Worm (Caenorhabditis elegans) whole organism, young adult: ENCODE results near the gene Y32F6A.5.
A peak's percentile ranks its signal among the peaks of the same experiment; 100 is the strongest.

Source experiments
- C17E4.6 ChIP-seq: fragments of 200-800 bp; sonication (Bioruptor generic); IDR thresholded peaks from 2 replicates; pipeline ENCODE4 v1.3.6; 2022; ENCODE audit warnings: missing genetic modification reagents, missing genetic modification characterization, missing compliant biosample characterization
- bed-1 ChIP-seq: fragments of 200-800 bp; sonication (Bioruptor generic); IDR thresholded peaks from 2 replicates; pipeline ENCODE4 v1.3.6; 2022; ENCODE audit warnings: missing genetic modification reagents, missing genetic modification characterization, missing compliant biosample characterization
- nhr-80 ChIP-seq: sonication (generic microtip); optimal IDR thresholded peaks from 2 replicates; lab custom pipeline; 2016; ENCODE audit warnings: missing genetic modification characterization, missing compliant biosample characterization

- TF ChIP-seq bed-1 (GFP tag; lab: Robert Waterston, UW) (no peak), nhr-80 (tag; lab: Kevin White, UChicago) (peak; percentile 93), C17E4.6 (GFP tag; lab: Robert Waterston, UW) (no peak)
Observed at ce11 chrV:10399290-10399689, 54.1 kb downstream of the Y32F6A.5 start.
